Fruit fly (Drosophila melanogaster) whole organism, embryonic: Measurements from ENCODE around the gene CG6901.

Source experiments
- BtbVII ChIP-seq: fragments of 200-800 bp; sonication (Bioruptor generic); optimal IDR thresholded peaks from 3 replicates; lab custom pipeline; 2017; ENCODE audit warnings: missing biosample characterization, mild to moderate bottlenecking, missing genetic modification characterization
- CG10979 ChIP-seq: fragments of 200-800 bp; sonication (Bioruptor generic); optimal IDR thresholded peaks from 2 replicates; lab custom pipeline; 2018; ENCODE audit warnings: missing biosample characterization, mild to moderate bottlenecking, missing genetic modification characterization, moderate library complexity
- CG11398 ChIP-seq: fragments of 200-800 bp; sonication (Bioruptor generic); optimal IDR thresholded peaks from 2 replicates; lab custom pipeline; 2016; ENCODE audit warnings: missing biosample characterization, missing genetic modification characterization
- CG11695 ChIP-seq: fragments of 200-800 bp; sonication (Bioruptor generic); IDR thresholded peaks from 3 replicates; pipeline ENCODE4 v1.3.6; 2022; ENCODE audit warnings: missing biosample characterization, missing genetic modification characterization
- CG13424 ChIP-seq: fragments of 200-800 bp; sonication (Bioruptor generic); optimal IDR thresholded peaks from 2 replicates; lab custom pipeline; 2019; ENCODE audit warnings: missing biosample characterization, mild to moderate bottlenecking, missing genetic modification characterization, moderate library complexity
- CG1602 ChIP-seq: fragments of 200-800 bp; sonication (Bioruptor generic); optimal IDR thresholded peaks from 3 replicates; lab custom pipeline; 2016; ENCODE audit warnings: missing biosample characterization, missing genetic modification characterization
- CG17912 ChIP-seq: fragments of 200-800 bp; sonication (Bioruptor generic); optimal IDR thresholded peaks from 2 replicates; lab custom pipeline; 2018; ENCODE audit warnings: missing biosample characterization, mild to moderate bottlenecking, missing genetic modification characterization
- CG2199 ChIP-seq: fragments of 200-800 bp; sonication (Bioruptor generic); IDR thresholded peaks from 3 replicates; pipeline ENCODE4 v1.3.6; 2022; ENCODE audit warnings: missing biosample characterization, missing genetic modification characterization
- CG4360 ChIP-seq: fragments of 200-800 bp; sonication (Bioruptor generic); IDR thresholded peaks from 2 replicates; pipeline ENCODE4 v1.3.6; 2022; ENCODE audit warnings: missing biosample characterization, missing genetic modification characterization
- CG4707 ChIP-seq: fragments of 200-800 bp; sonication (Bioruptor generic); optimal IDR thresholded peaks from 2 replicates; lab custom pipeline; 2018; ENCODE audit warnings: missing biosample characterization, mild to moderate bottlenecking, missing genetic modification characterization, moderate library complexity
- CG7745 ChIP-seq: fragments of 200-800 bp; sonication (Bioruptor generic); optimal IDR thresholded peaks from 2 replicates; lab custom pipeline; 2018; ENCODE audit warnings: missing biosample characterization, mild to moderate bottlenecking, missing genetic modification characterization, moderate library complexity
- CrebB ChIP-seq: fragments of 200-800 bp; sonication (Bioruptor generic); optimal IDR thresholded peaks from 3 replicates; lab custom pipeline; 2018; ENCODE audit warnings: missing biosample characterization, mild to moderate bottlenecking, missing genetic modification characterization
- Deaf1 ChIP-seq: fragments of 200-800 bp; optimal IDR thresholded peaks from 3 replicates; lab custom pipeline; 2019; ENCODE audit warnings: missing biosample characterization, mild to moderate bottlenecking, missing genetic modification characterization, moderate library complexity
- Drgx ChIP-seq: fragments of 200-800 bp; sonication (Bioruptor generic); IDR thresholded peaks from 2 replicates; pipeline ENCODE4 v1.3.6; 2022; ENCODE audit warnings: missing biosample characterization, missing genetic modification characterization
- H2.0 ChIP-seq: fragments of 200-800 bp; sonication (Bioruptor generic); IDR thresholded peaks from 2 replicates; pipeline ENCODE4 v1.3.6; 2022; ENCODE audit warnings: missing biosample characterization, missing genetic modification characterization
- Hr78 ChIP-seq, 2 experiments: fragments of 200-800 bp in 1 of 2; fragments of >200 bp in 1 of 2; sonication (Bioruptor generic) in 1 of 2; optimal IDR thresholded peaks; 2 replicates each; lab custom pipeline; 2017 to 2019; ENCODE audit warnings: missing biosample characterization in 2 of 2, missing genetic modification characterization in 2 of 2, mild to moderate bottlenecking in 1 of 2, moderate library complexity in 1 of 2
- Med ChIP-seq: fragments of 200-800 bp; sonication (Bioruptor generic); peaks from one replicate; lab custom pipeline; 2016; ENCODE audit warnings: missing biosample characterization, missing genetic modification characterization, mild to moderate bottlenecking, inconsistent platforms, moderate library complexity
- NFAT ChIP-seq: fragments of 200-800 bp; sonication (Bioruptor generic); IDR thresholded peaks from 2 replicates; pipeline ENCODE4 v1.3.6; 2022; ENCODE audit warnings: missing biosample characterization, missing genetic modification characterization
- NfI ChIP-seq: fragments of 200-800 bp; sonication (Bioruptor generic); optimal IDR thresholded peaks from 3 replicates; lab custom pipeline; 2018; ENCODE audit warnings: missing biosample characterization, mild to moderate bottlenecking, missing genetic modification characterization, moderate library complexity
- Ssrp ChIP-seq: fragments of 200-800 bp; sonication (Bioruptor generic); optimal IDR thresholded peaks from 2 replicates; lab custom pipeline; 2018; ENCODE audit warnings: missing biosample characterization, mild to moderate bottlenecking, missing genetic modification characterization, moderate library complexity
- abd-A ChIP-seq: fragments of 200-800 bp; sonication (Bioruptor generic); optimal IDR thresholded peaks from 3 replicates; lab custom pipeline; 2019; ENCODE audit warnings: missing biosample characterization, mild to moderate bottlenecking, missing genetic modification characterization, moderate library complexity
- ap ChIP-seq: fragments of 200-800 bp; sonication (Bioruptor generic); IDR thresholded peaks from 2 replicates; pipeline ENCODE4 v1.3.6; 2022; ENCODE audit warnings: missing biosample characterization, missing genetic modification characterization
- ara ChIP-seq: fragments of 200-800 bp; sonication (Bioruptor generic); IDR thresholded peaks from 2 replicates; pipeline ENCODE4 v1.3.6; 2022; ENCODE audit warnings: missing biosample characterization, missing genetic modification characterization
- bowl ChIP-seq: fragments of 200-800 bp; sonication (Bioruptor generic); IDR thresholded peaks from 2 replicates; pipeline ENCODE4 v1.3.6; 2022; ENCODE audit warnings: missing biosample characterization, missing genetic modification characterization
- chinmo ChIP-seq: fragments of 200-800 bp; sonication (Bioruptor generic); IDR thresholded peaks from 4 replicates; pipeline ENCODE4 v1.3.6; 2022; ENCODE audit warnings: missing biosample characterization, missing genetic modification characterization; ENCODE audit not compliant: partially characterized antibody
- eve ChIP-seq, 2 experiments: fragments of >200 bp; optimal IDR thresholded peaks; 2 replicates each; lab custom pipeline; 2017; ENCODE audit warnings: missing biosample characterization in 2 of 2, missing genetic modification characterization in 2 of 2
- lilli ChIP-seq: fragments of 200-800 bp; sonication (Bioruptor generic); optimal IDR thresholded peaks from 3 replicates; lab custom pipeline; 2016; ENCODE audit warnings: missing biosample characterization, missing genetic modification characterization
- nau ChIP-seq: fragments of 200-800 bp; sonication (Bioruptor generic); optimal IDR thresholded peaks from 3 replicates; lab custom pipeline; 2017; ENCODE audit warnings: missing biosample characterization, mild to moderate bottlenecking, missing genetic modification characterization, missing genetic modification reagents
- schlank ChIP-seq: fragments of 200-800 bp; sonication (Bioruptor generic); optimal IDR thresholded peaks from 2 replicates; lab custom pipeline; 2018; ENCODE audit warnings: missing biosample characterization, mild to moderate bottlenecking, missing genetic modification characterization
- scrt ChIP-seq: fragments of 200-800 bp; sonication (Bioruptor generic); optimal IDR thresholded peaks from 2 replicates; lab custom pipeline; 2018; ENCODE audit warnings: missing biosample characterization, mild to moderate bottlenecking, missing genetic modification characterization, moderate library complexity
- sd ChIP-seq: fragments of 200-800 bp; sonication (Bioruptor generic); optimal IDR thresholded peaks from 3 replicates; lab custom pipeline; 2018; ENCODE audit warnings: missing biosample characterization, mild to moderate bottlenecking, missing genetic modification characterization, moderate library complexity
- sens ChIP-seq: fragments of 200-800 bp; sonication (Bioruptor generic); peaks from one replicate; lab custom pipeline; 2016; ENCODE audit warnings: missing biosample characterization, missing genetic modification characterization
- sens-2 ChIP-seq: fragments of 200-800 bp; sonication (Bioruptor generic); IDR thresholded peaks from 2 replicates; pipeline ENCODE4 v1.3.6; 2022; ENCODE audit warnings: missing biosample characterization, missing genetic modification characterization
- slp2 ChIP-seq: fragments of 200-800 bp; sonication (Bioruptor generic); optimal IDR thresholded peaks from 2 replicates; lab custom pipeline; 2016; ENCODE audit warnings: missing biosample characterization, missing genetic modification characterization
- sr ChIP-seq: fragments of 200-800 bp; sonication (Bioruptor generic); IDR thresholded peaks from 3 replicates; pipeline ENCODE4 v1.3.6; 2022; ENCODE audit warnings: missing biosample characterization, missing genetic modification characterization
- sug ChIP-seq: fragments of 200-800 bp; optimal IDR thresholded peaks from 2 replicates; lab custom pipeline; 2019; ENCODE audit warnings: missing biosample characterization, mild to moderate bottlenecking, missing genetic modification characterization, moderate library complexity
- usp ChIP-seq: fragments of >200 bp; optimal IDR thresholded peaks from 2 replicates; lab custom pipeline; 2017; ENCODE audit warnings: missing biosample characterization, missing genetic modification characterization
- z ChIP-seq: fragments of 200-800 bp; sonication (Bioruptor generic); IDR thresholded peaks from 3 replicates; pipeline ENCODE4 v1.3.6; 2022; ENCODE audit warnings: missing biosample characterization, missing genetic modification characterization

The CG6901 gene

DNA sequence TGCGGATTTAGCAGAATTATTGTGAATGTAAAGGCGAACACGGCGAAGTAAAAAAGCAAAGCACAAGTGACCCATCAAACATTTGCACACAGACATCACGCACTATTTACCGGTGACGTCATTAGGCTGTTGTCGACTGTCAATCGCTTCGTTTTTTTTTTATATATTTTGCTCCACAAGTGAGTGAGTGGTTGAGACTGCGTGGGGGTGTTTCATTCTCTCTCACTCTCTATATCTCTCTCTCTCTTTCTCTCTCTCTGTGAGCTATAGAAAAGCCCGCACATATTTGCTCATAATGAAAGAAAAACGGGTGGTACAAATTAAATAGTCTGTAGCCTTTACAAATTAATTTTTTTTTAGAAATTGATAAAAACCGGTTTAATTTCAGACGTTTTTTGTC, 45.7 kb upstream of the CG6901 start (continued):
- no peak for TF ChIP-seq lilli (GFP tag; lab: Kevin White, UChicago)
- TF ChIP-seq abd-A (tag; lab: Kevin White, UChicago), result peak; percentile 80
- TF ChIP-seq CG4707 (GFP tag; lab: Kevin White, UChicago), result no peak
- TF ChIP-seq H2.0 (GFP tag; lab: Robert Waterston, UW), result no peak
- TF ChIP-seq sd (tag; lab: Kevin White, UChicago), result peak; percentile 34
- peak; percentile 96 for TF ChIP-seq sr (GFP tag; lab: Robert Waterston, UW)

DNA sequence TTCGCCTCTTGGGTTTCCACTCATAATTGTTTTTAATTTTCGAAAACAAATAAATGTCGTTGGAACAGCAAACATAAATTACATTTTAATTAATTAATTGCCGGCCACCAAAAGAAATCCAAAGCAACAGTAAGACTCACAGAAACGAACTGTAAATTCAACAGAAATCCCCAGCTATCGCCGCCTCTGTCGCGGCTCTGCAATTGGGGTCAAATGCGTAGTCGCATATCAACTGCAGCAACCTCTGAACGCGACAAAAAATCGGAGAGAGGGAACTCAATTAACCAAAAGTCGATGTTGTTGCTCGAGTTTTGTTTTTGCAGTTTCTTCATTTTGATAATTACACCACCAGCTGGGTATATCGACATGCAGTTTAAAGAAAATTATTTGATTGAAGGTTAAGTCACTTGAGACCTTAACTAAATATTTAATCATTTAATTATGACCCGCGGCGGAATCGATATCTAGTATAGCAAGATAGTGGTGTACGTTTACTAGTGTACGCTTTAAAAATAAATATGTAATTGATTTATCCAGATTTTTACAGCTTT, 43.8 kb upstream of the CG6901 start:
- no peak for TF ChIP-seq CG10979 (tag; lab: Kevin White, UChicago)
- no peak for TF ChIP-seq scrt (GFP tag; lab: Kevin White, UChicago)
- TF ChIP-seq Drgx (GFP tag; lab: Robert Waterston, UW), result 0 out of 2 replicates have a peak, but pooled peaks have one; percentile 17
- TF ChIP-seq CG11398 (GFP tag; lab: Kevin White, UChicago), result no peak
- TF ChIP-seq chinmo (GFP tag; lab: Robert Waterston, UW), result 0 out of 4 replicates have a peak, but pooled peaks have one; percentile 32
- TF ChIP-seq schlank (tag; lab: Kevin White, UChicago), result no peak
- TF ChIP-seq BtbVII (GFP tag; lab: Kevin White, UChicago), result no peak
- TF ChIP-seq sens-2 (GFP tag; lab: Robert Waterston, UW), result no peak
- TF ChIP-seq CG13424, result peak; percentile 9
- TF ChIP-seq ara (GFP tag; lab: Robert Waterston, UW), result no peak
- 0 out of 2 replicates have a peak, but pooled peaks have one; percentile 9 for TF ChIP-seq NFAT
- no peak for TF ChIP-seq CrebB
- peak in 1 of 2 experiments; percentile 69 for TF ChIP-seq eve (GFP tag; optimal IDR thresholded peaks at IDR 0.05; lab: Kevin White, UChicago)
- no peak for TF ChIP-seq sug (tag; lab: Kevin White, UChicago)
- no peak for TF ChIP-seq NfI (GFP tag; lab: Kevin White, UChicago)
- TF ChIP-seq Ssrp (tag; lab: Kevin White, UChicago), result no peak
- no peak for TF ChIP-seq slp2 (GFP tag; lab: Kevin White, UChicago)
- no peak for TF ChIP-seq bowl (GFP tag; lab: Robert Waterston, UW)
- TF ChIP-seq z (GFP tag; lab: Robert Waterston, UW), result 0 out of 3 replicates have a peak, but pooled peaks have one; percentile 31
- TF ChIP-seq ap (GFP tag; lab: Robert Waterston, UW), result no peak
- TF ChIP-seq usp (GFP tag; lab: Kevin White, UChicago), result no peak
- TF ChIP-seq sens (GFP tag; lab: Kevin White, UChicago), result peak; percentile 0
- no peak for TF ChIP-seq nau (GFP tag; lab: Kevin White, UChicago)
- 0 out of 2 replicates have a peak, but pooled peaks have one; percentile 8 for TF ChIP-seq CG4360 (GFP tag; lab: Robert Waterston, UW)
- peak; percentile 87 for TF ChIP-seq CG7745 (tag; lab: Kevin White, UChicago)
- no peak for TF ChIP-seq CG1602 (GFP tag; lab: Kevin White, UChicago)
- TF ChIP-seq Deaf1 (tag; lab: Kevin White, UChicago), result no peak
- peak; percentile 39 for TF ChIP-seq Med
- no peak for TF ChIP-seq CG17912 (GFP tag; lab: Kevin White, UChicago)
- TF ChIP-seq CG11695 (GFP tag; lab: Robert Waterston, UW), result 0 out of 3 replicates have a peak, but pooled peaks have one; percentile 22
- TF ChIP-seq Hr78 (GFP tag; optimal IDR thresholded peaks at IDR 0.05; lab: Kevin White, UChicago), result peak in 1 of 2 experiments; percentile 94
- peak; percentile 72; the same call in 2 of the 3 replicates for TF ChIP-seq CG2199
- TF ChIP-seq, all 482 proteins: peak for 13
